Worm (Caenorhabditis elegans) whole organism, L1 larva: ENCODE data around the gene fbxa-66.

Source experiments
- C34B4.2 ChIP-seq: sonication (generic microtip); optimal IDR thresholded peaks from 2 replicates; lab custom pipeline; 2017; ENCODE audit warnings: mild to moderate bottlenecking, missing genetic modification characterization, missing compliant biosample characterization
- aha-1 ChIP-seq: fragments of 150-350 bp; optimal IDR thresholded peaks from 2 replicates; lab custom pipeline; 2014; ENCODE audit warnings: missing biosample characterization, missing genetic modification characterization
- aly-2 ChIP-seq: fragments of 150-350 bp; optimal IDR thresholded peaks from 2 replicates; lab custom pipeline; 2014; ENCODE audit warnings: missing biosample characterization, missing genetic modification characterization
- lin-39 ChIP-seq: fragments of 150-350 bp; optimal IDR thresholded peaks from 2 replicates; lab custom pipeline; 2014; ENCODE audit warnings: missing biosample characterization, missing genetic modification reagents, missing genetic modification characterization
- mdl-1 ChIP-seq, 2 experiments: fragments of 150-350 bp; optimal IDR thresholded peaks; 2 replicates each; lab custom pipeline; 2014 to 2017; ENCODE audit warnings: missing biosample characterization in 2 of 2, missing genetic modification characterization in 2 of 2, inconsistent platforms in 1 of 2
- nhr-77 ChIP-seq: fragments of 150-350 bp; optimal IDR thresholded peaks from 2 replicates; lab custom pipeline; 2014; ENCODE audit warnings: missing biosample characterization, missing genetic modification characterization
- rnt-1 ChIP-seq: sonication (generic microtip); optimal IDR thresholded peaks from 2 replicates; lab custom pipeline; 2016; ENCODE audit warnings: mild to moderate bottlenecking, missing genetic modification characterization, moderate library complexity, missing compliant biosample characterization
- skn-1 ChIP-seq: fragments of 150-350 bp; optimal IDR thresholded peaks from 2 replicates; lab custom pipeline; 2014; ENCODE audit warnings: missing biosample characterization, missing genetic modification characterization
- snpc-4 ChIP-seq: fragments of 150-350 bp; optimal IDR thresholded peaks from 2 replicates; lab custom pipeline; 2014; ENCODE audit warnings: missing biosample characterization, missing genetic modification characterization
- zag-1 ChIP-seq: fragments of 150-350 bp; optimal IDR thresholded peaks from 2 replicates; lab custom pipeline; 2014; ENCODE audit warnings: missing biosample characterization, missing genetic modification characterization

DNA sequence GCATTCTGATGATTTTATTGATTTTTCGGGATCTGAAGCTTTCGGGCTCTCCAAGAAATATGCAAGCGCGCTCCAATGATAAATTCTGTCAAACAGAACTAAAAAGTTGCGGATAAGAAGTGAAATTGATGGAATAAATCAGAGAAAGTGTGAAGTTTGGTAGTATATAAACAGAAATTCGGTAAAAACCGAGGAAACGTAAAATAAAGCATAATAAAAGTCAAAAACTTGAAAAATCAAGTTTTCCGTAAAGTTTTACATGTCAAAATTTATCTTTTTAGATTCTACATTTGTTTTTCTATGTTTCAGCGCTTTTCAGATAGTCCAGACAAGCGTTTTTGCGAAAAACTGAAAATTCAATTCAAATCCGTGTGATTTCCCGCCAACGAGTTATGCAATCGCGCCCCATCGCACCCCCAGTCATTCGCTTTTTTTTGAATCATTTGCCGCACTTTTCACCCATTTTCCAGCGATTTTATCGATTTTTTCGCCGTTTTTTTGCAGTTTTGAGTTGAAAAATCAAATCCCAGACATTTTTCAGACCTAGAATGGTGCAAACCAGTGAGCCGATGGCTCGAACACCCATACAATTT, 17.3 kb upstream of the fbxa-66 start, which contains the start of the genes Y54F10BM.13 and ppm-1.D:
- TF ChIP-seq skn-1 (tag; lab: Kevin White, UChicago), result no peak
- no peak for TF ChIP-seq zag-1
- no peak for TF ChIP-seq aha-1 (tag; lab: Kevin White, UChicago)
- TF ChIP-seq aly-2 (tag; lab: Kevin White, UChicago), result no peak
- TF ChIP-seq lin-39 (tag; lab: Kevin White, UChicago), result no peak
- no peak for TF ChIP-seq snpc-4
- no peak for TF ChIP-seq rnt-1 (tag; lab: Kevin White, UChicago)
- no peak for TF ChIP-seq nhr-77 (tag; lab: Kevin White, UChicago)
- TF ChIP-seq C34B4.2 (tag; lab: Kevin White, UChicago), result no peak
- TF ChIP-seq mdl-1 (tag; optimal IDR thresholded peaks at IDR 0.05; lab: Kevin White, UChicago), result no peak
